Worm (Caenorhabditis elegans): ENCODE results near the gene Y62E10A.6.

- TF ChIP-seq fkh-10 (GFP tag; optimal IDR thresholded peaks at IDR 0.05) (no peak), dmd-9 (GFP tag; IDR thresholded peaks at IDR 0.05) (no peak)
Measured at ce11 chrIV:13334287-13334686, 37.5 kb upstream of the Y62E10A.6 start.

Data from whole organism, L4 larva.